Fruit fly (Drosophila melanogaster): ENCODE results near the gene Pdi.
A peak's percentile ranks its signal among the peaks of the same experiment; 100 is the strongest.

dm6 chr3L:15125077-15125652 lies 17.5 kb downstream of the Pdi start, which contains the start of gene CG16959:
- TF ChIP-seq EcR (GFP tag; optimal IDR thresholded peaks at IDR 0.05) (peak in 1 of 2 experiments; percentile 49), Dll (optimal IDR thresholded peaks at IDR 0.05) (no peak), CG8478 (optimal IDR thresholded peaks at IDR 0.05) (no peak), psq (optimal IDR thresholded peaks at IDR 0.05) (no peak), pan (optimal IDR thresholded peaks at IDR 0.05) (no peak)

Data from whole organism.